Fruit fly (Drosophila melanogaster) whole organism, embryonic: ENCODE results near the gene cwo.
A peak's percentile ranks its signal among the peaks of the same experiment; 100 is the strongest.

ENCODE experiments used
- Aef1 ChIP-seq: fragments of 200-800 bp; sonication (Bioruptor generic); IDR thresholded peaks from 3 replicates; pipeline ENCODE4 v1.3.6; 2022; ENCODE audit warnings: missing biosample characterization, missing genetic modification characterization
- B-H1 ChIP-seq: fragments of 200-800 bp; sonication (Bioruptor generic); IDR thresholded peaks from 3 replicates; pipeline ENCODE4 v1.3.6; 2022; ENCODE audit warnings: missing biosample characterization, missing genetic modification characterization
- CG1233 ChIP-seq: fragments of 200-800 bp; sonication (Bioruptor generic); optimal IDR thresholded peaks from 4 replicates; lab custom pipeline; 2018; ENCODE audit warnings: missing biosample characterization, mild to moderate bottlenecking, missing genetic modification characterization
- CG12769 ChIP-seq: fragments of 200-800 bp; sonication (Bioruptor generic); optimal IDR thresholded peaks from 2 replicates; lab custom pipeline; 2019; ENCODE audit warnings: missing biosample characterization, mild to moderate bottlenecking, missing genetic modification characterization, moderate library complexity
- CG13894 ChIP-seq: fragments of 200-800 bp; sonication (Bioruptor generic); optimal IDR thresholded peaks from 3 replicates; lab custom pipeline; 2018; ENCODE audit warnings: missing biosample characterization, mild to moderate bottlenecking, missing genetic modification characterization, moderate library complexity
- CG14014 ChIP-seq: fragments of 200-800 bp; sonication (Bioruptor generic); IDR thresholded peaks from 2 replicates; pipeline ENCODE4 v1.3.6; 2022; ENCODE audit warnings: missing biosample characterization, missing genetic modification characterization
- CG1832 ChIP-seq: fragments of 200-800 bp; sonication (Bioruptor generic); optimal IDR thresholded peaks from 2 replicates; lab custom pipeline; 2017; ENCODE audit warnings: missing biosample characterization, mild to moderate bottlenecking, missing genetic modification characterization, inconsistent platforms
- CG18764 ChIP-seq: fragments of 200-800 bp; sonication (Bioruptor generic); optimal IDR thresholded peaks from 3 replicates; lab custom pipeline; 2016; ENCODE audit warnings: missing biosample characterization, missing genetic modification characterization
- CG2712 ChIP-seq: fragments of 200-800 bp; optimal IDR thresholded peaks from 3 replicates; lab custom pipeline; 2019; ENCODE audit warnings: missing biosample characterization, mild to moderate bottlenecking, missing genetic modification characterization, moderate library complexity
- CG30020 ChIP-seq: fragments of 200-800 bp; optimal IDR thresholded peaks from 2 replicates; lab custom pipeline; 2019; ENCODE audit warnings: missing biosample characterization, mild to moderate bottlenecking, missing genetic modification characterization, moderate library complexity
- CG30403 ChIP-seq: fragments of 200-800 bp; sonication (Bioruptor generic); optimal IDR thresholded peaks from 3 replicates; lab custom pipeline; 2016; ENCODE audit warnings: missing biosample characterization, missing genetic modification characterization
- CG31224 ChIP-seq: fragments of 200-800 bp; sonication (Bioruptor generic); IDR thresholded peaks from 2 replicates; pipeline ENCODE4 v1.3.6; 2022; ENCODE audit warnings: missing biosample characterization, missing genetic modification characterization
- CG6272 ChIP-seq: fragments of 200-800 bp; sonication (Bioruptor generic); IDR thresholded peaks from 2 replicates; pipeline ENCODE4 v1.3.6; 2022; ENCODE audit warnings: missing biosample characterization, missing genetic modification characterization
- CG6854 ChIP-seq: fragments of 200-800 bp; sonication (Bioruptor generic); optimal IDR thresholded peaks from 3 replicates; lab custom pipeline; 2017; ENCODE audit warnings: missing biosample characterization, mild to moderate bottlenecking, missing genetic modification characterization
- CG7987 ChIP-seq: fragments of 200-800 bp; sonication (Bioruptor generic); optimal IDR thresholded peaks from 2 replicates; lab custom pipeline; 2018; ENCODE audit warnings: missing biosample characterization, mild to moderate bottlenecking, missing genetic modification characterization, moderate library complexity
- CG8281 ChIP-seq: fragments of 200-800 bp; sonication (Bioruptor generic); optimal IDR thresholded peaks from 2 replicates; lab custom pipeline; 2018; ENCODE audit warnings: missing biosample characterization, mild to moderate bottlenecking, missing genetic modification characterization, moderate library complexity
- CkIIα-i1 ChIP-seq: fragments of 200-800 bp; sonication (Bioruptor generic); IDR thresholded peaks from 2 replicates; pipeline ENCODE4 v1.3.6; 2022; ENCODE audit warnings: missing biosample characterization, missing genetic modification characterization
- D ChIP-seq, 2 experiments: fragments of 200-800 bp in 1 of 2; fragments of >200 bp in 1 of 2; sonication (Bioruptor generic) in 1 of 2; optimal IDR thresholded peaks; 2 replicates in 1 of 2; 3 replicates in 1 of 2; lab custom pipeline; 2017; ENCODE audit warnings: mild to moderate bottlenecking in 1 of 2, missing biosample characterization in 1 of 2, missing genetic modification characterization in 1 of 2, missing genetic modification reagents in 1 of 2
- D19B ChIP-seq: fragments of 200-800 bp; sonication (Bioruptor generic); optimal IDR thresholded peaks from 2 replicates; lab custom pipeline; 2017; ENCODE audit warnings: missing biosample characterization, mild to moderate bottlenecking, missing genetic modification characterization
- Dll ChIP-seq: fragments of 200-800 bp; sonication (Bioruptor generic); IDR thresholded peaks from 4 replicates; pipeline ENCODE4 v1.3.6; 2022; ENCODE audit warnings: missing biosample characterization, missing genetic modification characterization; ENCODE audit not compliant: partially characterized antibody
- ERR ChIP-seq: fragments of 200-800 bp; sonication (Bioruptor generic); optimal IDR thresholded peaks from 2 replicates; lab custom pipeline; 2016; ENCODE audit warnings: missing biosample characterization, missing genetic modification characterization
- Ets97D ChIP-seq: fragments of 200-800 bp; sonication (Bioruptor generic); optimal IDR thresholded peaks from 3 replicates; lab custom pipeline; 2016; ENCODE audit warnings: missing biosample characterization, missing genetic modification characterization
- Fer1 ChIP-seq: fragments of 200-800 bp; sonication (Bioruptor generic); optimal IDR thresholded peaks from 2 replicates; lab custom pipeline; 2017; ENCODE audit warnings: missing biosample characterization, mild to moderate bottlenecking, missing genetic modification characterization
- Hey ChIP-seq: fragments of 200-800 bp; sonication (Bioruptor generic); optimal IDR thresholded peaks from 3 replicates; lab custom pipeline; 2018; ENCODE audit warnings: missing biosample characterization, mild to moderate bottlenecking, missing genetic modification characterization
- Hr3 ChIP-seq: fragments of 200-800 bp; sonication (Bioruptor generic); optimal IDR thresholded peaks from 3 replicates; lab custom pipeline; 2016; ENCODE audit warnings: missing biosample characterization, missing genetic modification characterization
- Hr51 ChIP-seq, 2 experiments: fragments of 200-800 bp; sonication (Bioruptor generic); optimal IDR thresholded peaks; 2 replicates in 1 of 2; 3 replicates in 1 of 2; lab custom pipeline; 2016 to 2018; ENCODE audit warnings: missing biosample characterization in 2 of 2, missing genetic modification characterization in 2 of 2, mild to moderate bottlenecking in 1 of 2, moderate library complexity in 1 of 2
- MTF-1 ChIP-seq: fragments of 200-800 bp; sonication (Bioruptor generic); optimal IDR thresholded peaks from 2 replicates; lab custom pipeline; 2018; ENCODE audit warnings: missing biosample characterization, mild to moderate bottlenecking, missing genetic modification characterization, borderline replicate concordance
- Neu2 ChIP-seq: fragments of 200-800 bp; sonication (Bioruptor generic); optimal IDR thresholded peaks from 3 replicates; lab custom pipeline; 2016; ENCODE audit warnings: missing biosample characterization, missing genetic modification characterization, borderline replicate concordance
- Nf-YC ChIP-seq: fragments of 200-800 bp; optimal IDR thresholded peaks from 3 replicates; lab custom pipeline; 2019; ENCODE audit warnings: missing biosample characterization, mild to moderate bottlenecking, missing genetic modification characterization, moderate library complexity
- Optix ChIP-seq: fragments of 200-800 bp; sonication (Bioruptor generic); IDR thresholded peaks from 3 replicates; pipeline ENCODE4 v1.3.6; 2022; ENCODE audit warnings: missing biosample characterization, missing genetic modification characterization
- Pdp1 ChIP-seq, 2 experiments: fragments of 200-800 bp; sonication (Bioruptor generic); optimal IDR thresholded peaks; 3 replicates each; lab custom pipeline; 2016; ENCODE audit warnings: missing biosample characterization in 2 of 2, missing genetic modification characterization in 2 of 2, mild to moderate bottlenecking in 1 of 2, moderate library complexity in 1 of 2
- Sin3A ChIP-seq: fragments of >200 bp; optimal IDR thresholded peaks from 2 replicates; lab custom pipeline; 2018
- abd-A ChIP-seq: fragments of 200-800 bp; sonication (Bioruptor generic); optimal IDR thresholded peaks from 3 replicates; lab custom pipeline; 2019; ENCODE audit warnings: missing biosample characterization, mild to moderate bottlenecking, missing genetic modification characterization, moderate library complexity
- ap ChIP-seq: fragments of 200-800 bp; sonication (Bioruptor generic); IDR thresholded peaks from 2 replicates; pipeline ENCODE4 v1.3.6; 2022; ENCODE audit warnings: missing biosample characterization, missing genetic modification characterization
- cg ChIP-seq: fragments of 200-800 bp; sonication (Bioruptor generic); optimal IDR thresholded peaks from 3 replicates; lab custom pipeline; 2019; ENCODE audit warnings: missing biosample characterization, mild to moderate bottlenecking, missing genetic modification characterization, moderate library complexity
- corto ChIP-seq: fragments of 200-800 bp; sonication (Bioruptor generic); optimal IDR thresholded peaks from 2 replicates; lab custom pipeline; 2016; ENCODE audit warnings: missing biosample characterization, mild to moderate bottlenecking, missing genetic modification characterization, moderate library complexity
- dpn ChIP-seq, 2 experiments: fragments of 200-800 bp; sonication (Bioruptor generic); optimal IDR thresholded peaks; 3 replicates each; lab custom pipeline; 2016; ENCODE audit warnings: missing biosample characterization in 2 of 2, missing genetic modification characterization in 2 of 2
- en ChIP-seq: fragments of 200-800 bp; sonication (Bioruptor generic); optimal IDR thresholded peaks from 2 replicates; lab custom pipeline; 2016; ENCODE audit warnings: missing biosample characterization, missing genetic modification characterization
- gsb-n ChIP-seq: fragments of 200-800 bp; sonication (Bioruptor generic); optimal IDR thresholded peaks from 3 replicates; lab custom pipeline; 2018; ENCODE audit warnings: missing biosample characterization, mild to moderate bottlenecking, missing genetic modification characterization
- klu ChIP-seq: fragments of 200-800 bp; sonication (Bioruptor generic); IDR thresholded peaks from 2 replicates; pipeline ENCODE4 v1.3.6; 2022; ENCODE audit warnings: missing biosample characterization, missing genetic modification characterization
- kni ChIP-seq: fragments of 200-800 bp; sonication (Bioruptor generic); optimal IDR thresholded peaks from 3 replicates; lab custom pipeline; 2017; ENCODE audit warnings: mild to moderate bottlenecking, missing biosample characterization, missing genetic modification reagents, missing genetic modification characterization
- lbe ChIP-seq: fragments of 200-800 bp; sonication (Bioruptor generic); optimal IDR thresholded peaks from 2 replicates; lab custom pipeline; 2016; ENCODE audit warnings: missing biosample characterization, mild to moderate bottlenecking, missing genetic modification characterization
- mirr ChIP-seq: fragments of 200-800 bp; sonication (Bioruptor generic); optimal IDR thresholded peaks from 3 replicates; lab custom pipeline; 2018; ENCODE audit warnings: missing biosample characterization, mild to moderate bottlenecking, missing genetic modification characterization
- nerfin-1 ChIP-seq: fragments of 200-800 bp; sonication (Bioruptor generic); optimal IDR thresholded peaks from 3 replicates; lab custom pipeline; 2019; ENCODE audit warnings: missing biosample characterization, mild to moderate bottlenecking, missing genetic modification characterization, moderate library complexity
- scrt ChIP-seq: fragments of 200-800 bp; sonication (Bioruptor generic); optimal IDR thresholded peaks from 2 replicates; lab custom pipeline; 2018; ENCODE audit warnings: missing biosample characterization, mild to moderate bottlenecking, missing genetic modification characterization, moderate library complexity
- sens ChIP-seq: fragments of 200-800 bp; sonication (Bioruptor generic); peaks from one replicate; lab custom pipeline; 2016; ENCODE audit warnings: missing biosample characterization, missing genetic modification characterization

Gene cwo

dm6 chr3R:10350741-10351629 is 37.1 kb upstream of the cwo start (continued):
- TF ChIP-seq gsb-n (tag; lab: Kevin White, UChicago), result peak; percentile 34
- peak; percentile 71 for TF ChIP-seq CG7987 (GFP tag; lab: Kevin White, UChicago)
- no peak for TF ChIP-seq CG31224 (GFP tag; lab: Robert Waterston, UW)

DNA sequence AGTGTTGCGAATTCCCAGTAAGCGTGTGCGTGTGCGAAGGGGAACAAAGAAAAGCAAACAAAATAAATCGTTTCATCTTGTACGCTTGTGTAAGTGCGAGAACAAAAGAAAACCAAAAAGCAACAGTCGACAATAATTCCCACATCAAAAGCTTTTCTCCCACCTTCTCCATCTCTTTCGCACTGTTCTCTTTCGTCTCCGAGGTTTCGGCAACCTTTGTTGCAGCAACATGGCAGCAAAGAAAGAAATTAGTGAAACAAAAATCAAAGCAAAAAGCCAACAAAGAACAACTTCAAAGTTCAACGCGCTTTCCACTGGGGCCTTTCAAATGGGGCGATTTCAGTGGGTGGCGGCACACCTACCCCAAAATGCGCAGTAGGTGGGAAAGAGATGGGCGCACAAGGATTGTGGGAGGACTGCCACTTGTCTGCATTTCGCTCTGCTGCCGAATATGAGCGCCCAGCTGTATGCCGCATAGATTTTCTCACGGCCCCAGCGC is 36.0 kb upstream of the cwo start:
- TF ChIP-seq CG2712 (tag; lab: Kevin White, UChicago) (no peak), Nf-YC (tag; lab: Kevin White, UChicago) (peak; percentile 5), Pdp1 (GFP tag; optimal IDR thresholded peaks at IDR 0.05; lab: Kevin White, UChicago) (peak in 1 of 2 experiments; percentile 38), klu (GFP tag; lab: Robert Waterston, UW) (no peak), cg (GFP tag; lab: Kevin White, UChicago) (peak; percentile 76), nerfin-1 (tag; lab: Kevin White, UChicago) (no peak), lbe (peak; percentile 68), CG1832 (GFP tag; lab: Kevin White, UChicago) (peak; percentile 38), Hr3 (GFP tag; lab: Kevin White, UChicago) (no peak), Ets97D (GFP tag; lab: Kevin White, UChicago) (no peak), CG8281 (tag; lab: Kevin White, UChicago) (no peak), ERR (GFP tag; lab: Kevin White, UChicago) (peak; percentile 2), Neu2 (GFP tag; lab: Kevin White, UChicago) (no peak), ap (GFP tag; lab: Robert Waterston, UW) (no peak), corto (GFP tag; lab: Kevin White, UChicago) (peak; percentile 64), Hr51 (GFP tag; optimal IDR thresholded peaks at IDR 0.05; lab: Kevin White, UChicago) (peak in 1 of 2 experiments; percentile 77), CG14014 (GFP tag; lab: Robert Waterston, UW) (no peak), CG13894 (peak; percentile 61), D (optimal IDR thresholded peaks at IDR 0.05; lab: Kevin White, UChicago) (no peak), D (GFP tag; optimal IDR thresholded peaks at IDR 0.05; lab: Kevin White, UChicago) (no peak), CG6854 (no peak), Aef1 (GFP tag; lab: Robert Waterston, UW) (no peak), Sin3A (no peak), CG1233 (GFP tag; lab: Kevin White, UChicago) (peak; percentile 11), Fer1 (GFP tag; lab: Kevin White, UChicago) (peak; percentile 82), Hey (tag; lab: Kevin White, UChicago) (peak; percentile 58), CkIIα-i1 (GFP tag; lab: Robert Waterston, UW) (no peak), CG18764 (GFP tag; lab: Kevin White, UChicago) (no peak), Dll (no peak), abd-A (tag; lab: Kevin White, UChicago) (peak; percentile 93), CG30403 (no peak), B-H1 (GFP tag; lab: Robert Waterston, UW) (no peak), CG6272 (GFP tag; lab: Robert Waterston, UW) (no peak), kni (GFP tag; lab: Kevin White, UChicago) (peak; percentile 37), MTF-1 (GFP tag; lab: Kevin White, UChicago) (no peak), CG30020 (tag; lab: Kevin White, UChicago) (no peak), mirr (GFP tag; lab: Kevin White, UChicago) (peak; percentile 49), dpn (GFP tag; optimal IDR thresholded peaks at IDR 0.05; lab: Kevin White, UChicago) (no peak), scrt (GFP tag; lab: Kevin White, UChicago) (peak; percentile 92), en (GFP tag; lab: Kevin White, UChicago) (no peak), Optix (GFP tag; lab: Robert Waterston, UW) (no peak), D19B (GFP tag; lab: Kevin White, UChicago) (no peak), CG12769 (tag; lab: Kevin White, UChicago) (peak; percentile 70), sens (peak; percentile 78)
